Worm (Caenorhabditis elegans) whole organism, early embryonic: ENCODE measurements around the gene dmsr-9.

ENCODE experiments used
- B0310.2 ChIP-seq: sonication (generic microtip); optimal IDR thresholded peaks from 2 replicates; lab custom pipeline; 2016; ENCODE audit warnings: mild to moderate bottlenecking, missing genetic modification characterization, missing compliant biosample characterization
- F13C5.2 ChIP-seq: sonication (generic microtip); optimal IDR thresholded peaks from 2 replicates; lab custom pipeline; 2017; ENCODE audit warnings: mild to moderate bottlenecking, missing genetic modification characterization, inconsistent platforms, missing compliant biosample characterization
- ama-1 ChIP-seq: fragments of 150-350 bp; optimal IDR thresholded peaks from 2 replicates; lab custom pipeline; 2014
- ceh-36 ChIP-seq: sonication (generic microtip); optimal IDR thresholded peaks from 2 replicates; lab custom pipeline; 2016; ENCODE audit warnings: missing genetic modification characterization, inconsistent platforms, missing compliant biosample characterization
- ets-7 ChIP-seq: sonication (generic microtip); optimal IDR thresholded peaks from 2 replicates; lab custom pipeline; 2016; ENCODE audit warnings: missing genotype, missing genetic modification characterization, missing compliant biosample characterization
- flt-1 ChIP-seq: fragments of 200-800 bp; sonication (Bioruptor generic); IDR thresholded peaks from 2 replicates; pipeline ENCODE4 v1.3.6; 2022; ENCODE audit warnings: missing genetic modification characterization, missing compliant biosample characterization
- hmg-4 ChIP-seq: fragments of 200-800 bp; sonication (Bioruptor generic); optimal IDR thresholded peaks from 2 replicates; lab custom pipeline; 2018; ENCODE audit warnings: mild to moderate bottlenecking, missing genetic modification characterization, missing compliant biosample characterization
- hnd-1 ChIP-seq: sonication (generic microtip); optimal IDR thresholded peaks from 2 replicates; lab custom pipeline; 2016; ENCODE audit warnings: missing genetic modification characterization, missing compliant biosample characterization
- pes-1 ChIP-seq: fragments of 200-800 bp; sonication (Bioruptor generic); IDR thresholded peaks from 2 replicates; pipeline ENCODE4 v1.3.6; 2022; ENCODE audit warnings: missing genetic modification reagents, missing genetic modification characterization, missing compliant biosample characterization
- sea-1 ChIP-seq: fragments of 200-800 bp; sonication (Bioruptor generic); conservative IDR thresholded peaks from 2 replicates; pipeline ENCODE4 v1.3.6; 2022; ENCODE audit warnings: missing genetic modification characterization, missing compliant biosample characterization
- tbx-37 ChIP-seq: fragments of 200-800 bp; sonication (Bioruptor generic); conservative IDR thresholded peaks from 2 replicates; pipeline ENCODE4 v1.3.6; 2022; ENCODE audit warnings: missing genetic modification reagents, missing genetic modification characterization, missing compliant biosample characterization

DNA sequence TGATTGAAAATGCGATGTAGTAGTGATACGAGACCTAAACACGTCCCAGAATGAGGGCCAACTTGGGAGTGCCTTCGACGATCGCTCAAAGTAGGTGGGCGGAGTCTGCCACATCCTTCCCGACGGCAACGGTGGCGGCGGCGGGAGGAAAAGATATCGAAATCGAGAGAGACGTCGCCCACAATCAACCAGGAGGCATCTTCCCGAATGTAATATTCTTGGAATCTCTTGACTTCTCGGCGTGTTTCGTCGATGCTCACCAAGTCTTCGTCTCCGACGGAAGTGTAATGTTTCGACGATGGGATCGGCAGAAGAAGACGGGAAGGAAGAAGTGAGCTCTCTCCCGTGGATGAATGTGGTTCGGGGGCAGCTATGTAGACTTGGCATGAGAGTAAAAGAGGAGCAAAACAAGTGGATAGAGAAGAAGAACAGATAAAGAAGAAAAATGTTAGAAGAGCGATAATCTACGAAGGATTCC lies 31.0 kb downstream of the dmsr-9 start, which contains the start of the genes T25F10.1 and clik-1:
- TF ChIP-seq sea-1 (GFP tag; lab: Robert Waterston, UW) (no peak), pes-1 (GFP tag; lab: Robert Waterston, UW) (no peak), ets-7 (tag; lab: Kevin White, UChicago) (no peak), B0310.2 (no peak), F13C5.2 (tag; lab: Kevin White, UChicago) (no peak), hnd-1 (tag; lab: Kevin White, UChicago) (no peak), hmg-4 (no peak), flt-1 (GFP tag; lab: Robert Waterston, UW) (no peak), ama-1 (lab: Kevin White, UChicago) (no peak), tbx-37 (GFP tag; lab: Robert Waterston, UW) (no peak), ceh-36 (no peak)
